Fruit fly (Drosophila melanogaster) whole organism, embryonic: ENCODE measurements around the gene CG31816.
A peak's percentile ranks its signal among the peaks of the same experiment; 100 is the strongest.

Experiments used
- Atf-2 ChIP-seq: fragments of 200-800 bp; sonication (Bioruptor generic); optimal IDR thresholded peaks from 2 replicates; lab custom pipeline; 2016; ENCODE audit warnings: missing biosample characterization, missing genetic modification characterization
- Blimp-1 ChIP-seq: fragments of 200-800 bp; sonication (Bioruptor generic); optimal IDR thresholded peaks from 3 replicates; lab custom pipeline; 2018; ENCODE audit warnings: missing biosample characterization, missing genetic modification characterization, mild to moderate bottlenecking, moderate library complexity, missing genetic modification reagents
- BtbVII ChIP-seq: fragments of 200-800 bp; sonication (Bioruptor generic); optimal IDR thresholded peaks from 3 replicates; lab custom pipeline; 2017; ENCODE audit warnings: missing biosample characterization, mild to moderate bottlenecking, missing genetic modification characterization
- CG10147 ChIP-seq: fragments of 200-800 bp; sonication (Bioruptor generic); optimal IDR thresholded peaks from 2 replicates; lab custom pipeline; 2019; ENCODE audit warnings: missing biosample characterization, mild to moderate bottlenecking, missing genetic modification characterization, moderate library complexity
- CG10366 ChIP-seq: fragments of 200-800 bp; sonication (Bioruptor generic); IDR thresholded peaks from 2 replicates; pipeline ENCODE4 v1.3.6; 2022; ENCODE audit warnings: missing biosample characterization, missing genetic modification characterization
- CG11723 ChIP-seq: fragments of 200-800 bp; sonication (Bioruptor generic); optimal IDR thresholded peaks from 2 replicates; lab custom pipeline; 2017; ENCODE audit warnings: missing biosample characterization, mild to moderate bottlenecking, missing genetic modification characterization
- CG12155 ChIP-seq: fragments of 200-800 bp; sonication (Bioruptor generic); optimal IDR thresholded peaks from 3 replicates; lab custom pipeline; 2016; ENCODE audit warnings: missing biosample characterization, missing genetic modification characterization
- CG12219 ChIP-seq: fragments of 200-800 bp; sonication (Bioruptor generic); optimal IDR thresholded peaks from 3 replicates; lab custom pipeline; 2018; ENCODE audit warnings: missing biosample characterization, mild to moderate bottlenecking, missing genetic modification characterization
- CG13424 ChIP-seq: fragments of 200-800 bp; sonication (Bioruptor generic); optimal IDR thresholded peaks from 2 replicates; lab custom pipeline; 2019; ENCODE audit warnings: missing biosample characterization, mild to moderate bottlenecking, missing genetic modification characterization, moderate library complexity
- CG17186 ChIP-seq: fragments of 200-800 bp; sonication (Bioruptor generic); optimal IDR thresholded peaks from 3 replicates; lab custom pipeline; 2017; ENCODE audit warnings: missing biosample characterization, missing genetic modification reagents, missing genetic modification characterization
- CG17385 ChIP-seq: fragments of 200-800 bp; sonication (Bioruptor generic); optimal IDR thresholded peaks from 3 replicates; lab custom pipeline; 2018; ENCODE audit warnings: missing biosample characterization, mild to moderate bottlenecking, missing genetic modification characterization
- CG17802 ChIP-seq: fragments of 200-800 bp; sonication (Bioruptor generic); optimal IDR thresholded peaks from 2 replicates; lab custom pipeline; 2018; ENCODE audit warnings: missing biosample characterization, mild to moderate bottlenecking, missing genetic modification characterization, moderate library complexity
- CG33213 ChIP-seq: fragments of 200-800 bp; sonication (Bioruptor generic); optimal IDR thresholded peaks from 3 replicates; lab custom pipeline; 2016; ENCODE audit warnings: missing biosample characterization, missing genetic modification characterization
- CG5953 ChIP-seq: fragments of 200-800 bp; sonication (Bioruptor generic); IDR thresholded peaks from 2 replicates; pipeline ENCODE4 v1.3.6; 2022; ENCODE audit warnings: missing biosample characterization, missing genetic modification characterization
- CG6654 ChIP-seq: fragments of 200-800 bp; sonication (Bioruptor generic); optimal IDR thresholded peaks from 2 replicates; lab custom pipeline; 2017; ENCODE audit warnings: missing biosample characterization, mild to moderate bottlenecking, missing genetic modification characterization
- CG7357 ChIP-seq: fragments of 200-800 bp; sonication (Bioruptor generic); IDR thresholded peaks from 3 replicates; pipeline ENCODE4 v1.3.6; 2022; ENCODE audit warnings: missing biosample characterization, missing genetic modification characterization
- CG9817 ChIP-seq: fragments of 200-800 bp; sonication (Bioruptor generic); optimal IDR thresholded peaks from 2 replicates; lab custom pipeline; 2018; ENCODE audit warnings: missing biosample characterization, mild to moderate bottlenecking, missing genetic modification characterization, moderate library complexity
- CrebB ChIP-seq: fragments of 200-800 bp; sonication (Bioruptor generic); optimal IDR thresholded peaks from 3 replicates; lab custom pipeline; 2018; ENCODE audit warnings: missing biosample characterization, mild to moderate bottlenecking, missing genetic modification characterization
- Dbx ChIP-seq: fragments of 200-800 bp; sonication (Bioruptor generic); IDR thresholded peaks from 3 replicates; pipeline ENCODE4 v1.3.6; 2022; ENCODE audit warnings: missing biosample characterization, missing genetic modification characterization
- Drgx ChIP-seq: fragments of 200-800 bp; sonication (Bioruptor generic); IDR thresholded peaks from 2 replicates; pipeline ENCODE4 v1.3.6; 2022; ENCODE audit warnings: missing biosample characterization, missing genetic modification characterization
- E2f1 ChIP-seq: fragments of 200-800 bp; sonication (Bioruptor generic); IDR thresholded peaks from 2 replicates; pipeline ENCODE4 v1.3.6; 2022; ENCODE audit warnings: missing biosample characterization, missing genetic modification characterization
- E2f2 ChIP-seq: fragments of 200-800 bp; sonication (Bioruptor generic); IDR thresholded peaks from 2 replicates; pipeline ENCODE4 v1.3.6; 2022; ENCODE audit warnings: missing biosample characterization, missing genetic modification characterization
- HHEX ChIP-seq: fragments of 200-800 bp; sonication (Bioruptor generic); optimal IDR thresholded peaks from 3 replicates; lab custom pipeline; 2017; ENCODE audit warnings: missing biosample characterization, mild to moderate bottlenecking, missing genetic modification characterization, missing genetic modification reagents
- HLHmδ ChIP-seq: fragments of 200-800 bp; sonication (Bioruptor generic); optimal IDR thresholded peaks from 2 replicates; lab custom pipeline; 2018; ENCODE audit warnings: missing biosample characterization, mild to moderate bottlenecking, missing genetic modification characterization, moderate library complexity
- Hmx ChIP-seq: fragments of 200-800 bp; sonication (Bioruptor generic); optimal IDR thresholded peaks from 2 replicates; lab custom pipeline; 2016; ENCODE audit warnings: missing biosample characterization, missing genetic modification characterization
- Lpt ChIP-seq: fragments of >200 bp; optimal IDR thresholded peaks from 2 replicates; lab custom pipeline; 2018; ENCODE audit warnings: missing biosample characterization, missing genetic modification characterization
- NFAT ChIP-seq: fragments of 200-800 bp; sonication (Bioruptor generic); IDR thresholded peaks from 2 replicates; pipeline ENCODE4 v1.3.6; 2022; ENCODE audit warnings: missing biosample characterization, missing genetic modification characterization
- Nf-YA ChIP-seq: fragments of 200-800 bp; sonication (Bioruptor generic); IDR thresholded peaks from 2 replicates; pipeline ENCODE4 v1.3.6; 2022; ENCODE audit warnings: missing biosample characterization, missing genetic modification characterization
- Oli ChIP-seq: fragments of 200-800 bp; sonication (Bioruptor generic); optimal IDR thresholded peaks from 2 replicates; lab custom pipeline; 2018; ENCODE audit warnings: missing biosample characterization, mild to moderate bottlenecking, missing genetic modification characterization, moderate library complexity
- PHDP ChIP-seq: fragments of 200-800 bp; sonication (Bioruptor generic); optimal IDR thresholded peaks from 3 replicates; lab custom pipeline; 2018; ENCODE audit warnings: missing biosample characterization, mild to moderate bottlenecking, missing genetic modification characterization, moderate library complexity
- Tbp ChIP-seq: fragments of >200 bp; optimal IDR thresholded peaks from 2 replicates; lab custom pipeline; 2018; ENCODE audit warnings: missing biosample characterization, missing genetic modification characterization
- ac ChIP-seq: fragments of 200-800 bp; sonication (Bioruptor generic); optimal IDR thresholded peaks from 3 replicates; lab custom pipeline; 2017; ENCODE audit warnings: missing biosample characterization, mild to moderate bottlenecking, missing genetic modification characterization
- bcd ChIP-seq: fragments of 200-800 bp; sonication (Bioruptor generic); optimal IDR thresholded peaks from 2 replicates; lab custom pipeline; 2017; ENCODE audit warnings: missing biosample characterization, mild to moderate bottlenecking, missing genetic modification characterization
- caup ChIP-seq: fragments of 200-800 bp; sonication (Bioruptor generic); optimal IDR thresholded peaks from 3 replicates; lab custom pipeline; 2017; ENCODE audit warnings: missing biosample characterization, mild to moderate bottlenecking, missing genetic modification characterization, moderate library complexity; ENCODE audit not compliant: severe bottlenecking
- crc ChIP-seq: fragments of 200-800 bp; sonication (Bioruptor generic); optimal IDR thresholded peaks from 2 replicates; lab custom pipeline; 2016; ENCODE audit warnings: missing biosample characterization, missing genetic modification characterization
- da ChIP-seq: fragments of 200-800 bp; sonication (Bioruptor generic); optimal IDR thresholded peaks from 2 replicates; lab custom pipeline; 2016; ENCODE audit warnings: missing biosample characterization, missing genetic modification characterization
- dpn ChIP-seq, 2 experiments: fragments of 200-800 bp; sonication (Bioruptor generic); optimal IDR thresholded peaks; 3 replicates each; lab custom pipeline; 2016; ENCODE audit warnings: missing biosample characterization in 2 of 2, missing genetic modification characterization in 2 of 2
- ems ChIP-seq: fragments of 200-800 bp; sonication (Bioruptor generic); optimal IDR thresholded peaks from 3 replicates; lab custom pipeline; 2016; ENCODE audit warnings: missing biosample characterization, missing genetic modification characterization
- fd3F ChIP-seq: fragments of 200-800 bp; sonication (Bioruptor generic); optimal IDR thresholded peaks from 2 replicates; lab custom pipeline; 2018; ENCODE audit warnings: missing biosample characterization, mild to moderate bottlenecking, missing genetic modification characterization, moderate library complexity
- gsb-n ChIP-seq: fragments of 200-800 bp; sonication (Bioruptor generic); optimal IDR thresholded peaks from 3 replicates; lab custom pipeline; 2018; ENCODE audit warnings: missing biosample characterization, mild to moderate bottlenecking, missing genetic modification characterization
- jing ChIP-seq: fragments of 200-800 bp; sonication (Bioruptor generic); optimal IDR thresholded peaks from 2 replicates; lab custom pipeline; 2018; ENCODE audit warnings: missing biosample characterization, mild to moderate bottlenecking, missing genetic modification characterization
- odd ChIP-seq: fragments of 200-800 bp; sonication (Bioruptor generic); optimal IDR thresholded peaks from 2 replicates; lab custom pipeline; 2017; ENCODE audit warnings: missing biosample characterization, mild to moderate bottlenecking, missing genetic modification characterization
- pum ChIP-seq: fragments of 200-800 bp; sonication (Bioruptor generic); optimal IDR thresholded peaks from 2 replicates; lab custom pipeline; 2016; ENCODE audit warnings: missing biosample characterization, missing genetic modification characterization
- ro ChIP-seq: fragments of 200-800 bp; sonication (Bioruptor generic); IDR thresholded peaks from 2 replicates; pipeline ENCODE4 v1.3.6; 2022; ENCODE audit warnings: missing biosample characterization, missing genetic modification characterization
- scrt ChIP-seq: fragments of 200-800 bp; sonication (Bioruptor generic); optimal IDR thresholded peaks from 2 replicates; lab custom pipeline; 2018; ENCODE audit warnings: missing biosample characterization, mild to moderate bottlenecking, missing genetic modification characterization, moderate library complexity
- sd ChIP-seq: fragments of 200-800 bp; sonication (Bioruptor generic); optimal IDR thresholded peaks from 3 replicates; lab custom pipeline; 2018; ENCODE audit warnings: missing biosample characterization, mild to moderate bottlenecking, missing genetic modification characterization, moderate library complexity
- so ChIP-seq: fragments of 200-800 bp; sonication (Bioruptor generic); IDR thresholded peaks from 3 replicates; pipeline ENCODE4 v1.3.6; 2022; ENCODE audit warnings: missing biosample characterization, missing genetic modification characterization
- stc ChIP-seq: fragments of 200-800 bp; sonication (Bioruptor generic); IDR thresholded peaks from 2 replicates; pipeline ENCODE4 v1.3.6; 2022; ENCODE audit warnings: missing biosample characterization, missing genetic modification characterization
- trem ChIP-seq: fragments of 200-800 bp; optimal IDR thresholded peaks from 3 replicates; lab custom pipeline; 2019; ENCODE audit warnings: missing biosample characterization, mild to moderate bottlenecking, missing genetic modification characterization, moderate library complexity
- wdn ChIP-seq: fragments of 200-800 bp; sonication (Bioruptor generic); IDR thresholded peaks from 2 replicates; pipeline ENCODE4 v1.3.6; 2022; ENCODE audit warnings: missing biosample characterization, missing genetic modification characterization
- zf30C ChIP-seq: fragments of 200-800 bp; sonication (Bioruptor generic); optimal IDR thresholded peaks from 3 replicates; lab custom pipeline; 2018; ENCODE audit warnings: missing biosample characterization, mild to moderate bottlenecking, missing genetic modification characterization
- zfh1 ChIP-seq: fragments of 200-800 bp; sonication (Bioruptor generic); IDR thresholded peaks from 3 replicates; pipeline ENCODE4 v1.3.6; 2022; ENCODE audit warnings: missing biosample characterization, missing genetic modification characterization

Gene CG31816

DNA sequence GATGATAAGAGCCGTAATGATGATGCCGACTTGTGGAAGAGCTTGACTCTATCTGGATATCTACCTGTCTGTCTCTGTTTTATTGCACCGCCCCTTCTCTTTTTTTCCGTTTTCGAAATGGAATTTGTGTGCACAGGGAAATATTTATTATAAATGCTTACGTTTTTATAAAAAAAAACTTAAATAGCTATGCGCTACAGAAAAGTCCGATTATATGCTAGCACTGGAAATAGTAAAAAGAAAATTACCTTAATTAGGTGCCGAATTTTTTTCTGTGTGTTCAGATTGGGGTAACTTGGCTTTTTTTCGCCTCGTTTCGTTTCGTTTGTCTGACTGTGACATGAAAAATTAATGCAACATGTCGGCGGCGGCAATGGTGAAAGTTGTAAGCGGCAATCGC, 49.6 kb downstream of the CG31816 start (continued):
- TF ChIP-seq NFAT (GFP tag; lab: Robert Waterston, UW), result no peak
- no peak for TF ChIP-seq crc (GFP tag; lab: Kevin White, UChicago)
- TF ChIP-seq trem (tag; lab: Kevin White, UChicago), result peak; percentile 16
- TF ChIP-seq CG10366 (GFP tag; lab: Robert Waterston, UW), result 0 out of 2 replicates have a peak, but pooled peaks have one; percentile 31
- TF ChIP-seq da (GFP tag; lab: Kevin White, UChicago), result no peak
- TF ChIP-seq E2f1, result no peak
- peak; percentile 24 for TF ChIP-seq CG12219 (GFP tag; lab: Kevin White, UChicago)
- peak; percentile 9 for TF ChIP-seq pum
- TF ChIP-seq dpn (GFP tag; optimal IDR thresholded peaks at IDR 0.05; lab: Kevin White, UChicago), result peak; percentile 16 to 31
- no peak for TF ChIP-seq odd (GFP tag; lab: Kevin White, UChicago)
- TF ChIP-seq caup (GFP tag; lab: Kevin White, UChicago), result no peak
- TF ChIP-seq CG13424 (tag; lab: Kevin White, UChicago), result peak; percentile 53
- no peak for TF ChIP-seq E2f2
- no peak for TF ChIP-seq fd3F (GFP tag; lab: Kevin White, UChicago)
- no peak for TF ChIP-seq Tbp (GFP tag; lab: Kevin White, UChicago)
- peak; percentile 75 for TF ChIP-seq CG5953 (GFP tag; lab: Robert Waterston, UW)
- TF ChIP-seq ac (GFP tag; lab: Kevin White, UChicago), result no peak
- TF ChIP-seq CG17802 (tag; lab: Kevin White, UChicago), result peak; percentile 43
- no peak for TF ChIP-seq so (GFP tag; lab: Robert Waterston, UW)
- no peak for TF ChIP-seq Dbx (GFP tag; lab: Robert Waterston, UW)
- no peak for TF ChIP-seq Atf-2
- peak; percentile 18; the same call in 1 of the 2 replicates for TF ChIP-seq Nf-YA (GFP tag; lab: Robert Waterston, UW)
- TF ChIP-seq CG33213 (GFP tag; lab: Kevin White, UChicago), result no peak
- TF ChIP-seq ems (GFP tag; lab: Kevin White, UChicago), result no peak
- TF ChIP-seq Oli (tag; lab: Kevin White, UChicago), result peak; percentile 60
- peak; percentile 75 for TF ChIP-seq stc
- no peak for TF ChIP-seq jing (GFP tag; lab: Kevin White, UChicago)
- no peak for TF ChIP-seq BtbVII (GFP tag; lab: Kevin White, UChicago)
- peak; percentile 56 for TF ChIP-seq PHDP
- TF ChIP-seq scrt (GFP tag; lab: Kevin White, UChicago), result no peak
- TF ChIP-seq CG17186 (GFP tag; lab: Kevin White, UChicago), result no peak
- TF ChIP-seq CrebB, result no peak
- TF ChIP-seq Drgx, result peak; percentile 84
- peak; percentile 35 for TF ChIP-seq bcd (GFP tag; lab: Kevin White, UChicago)
- no peak for TF ChIP-seq zf30C (GFP tag; lab: Kevin White, UChicago)
- TF ChIP-seq CG17385, result peak; percentile 39
- peak; percentile 78 for TF ChIP-seq sd
- TF ChIP-seq ro, result peak; percentile 40; the same call in 1 of the 2 replicates
- peak; percentile 83 for TF ChIP-seq Blimp-1 (GFP tag; lab: Kevin White, UChicago)
- peak; percentile 72 for TF ChIP-seq gsb-n (tag; lab: Kevin White, UChicago)
- no peak for TF ChIP-seq HHEX (GFP tag; lab: Kevin White, UChicago)
- no peak for TF ChIP-seq CG9817 (tag; lab: Kevin White, UChicago)
- no peak for TF ChIP-seq Lpt
- no peak for TF ChIP-seq CG11723 (GFP tag; lab: Kevin White, UChicago)
- TF ChIP-seq HLHmδ (GFP tag; lab: Kevin White, UChicago), result no peak
- no peak for TF ChIP-seq wdn
- peak; percentile 11 for TF ChIP-seq CG6654 (GFP tag; lab: Kevin White, UChicago)
- no peak for TF ChIP-seq CG12155 (GFP tag; lab: Kevin White, UChicago)
- no peak; the same call in 2 of the 3 replicates for TF ChIP-seq CG7357 (GFP tag; lab: Robert Waterston, UW)
- peak; percentile 83 for TF ChIP-seq zfh1 (GFP tag; lab: Robert Waterston, UW)
- TF ChIP-seq CG10147 (GFP tag; lab: Kevin White, UChicago), result no peak
- no peak for TF ChIP-seq Hmx (GFP tag; lab: Kevin White, UChicago)
